Fruit fly (Drosophila melanogaster) whole organism, embryonic: ENCODE data around the gene GstO2.

Experiments used
- CG1024 ChIP-seq: fragments of 200-800 bp; sonication (Bioruptor generic); IDR thresholded peaks from 2 replicates; pipeline ENCODE4 v1.3.6; 2022; ENCODE audit warnings: missing biosample characterization, missing genetic modification characterization
- CG11560 ChIP-seq: fragments of 200-800 bp; sonication (Bioruptor generic); IDR thresholded peaks from 3 replicates; pipeline ENCODE4 v1.3.6; 2022; ENCODE audit warnings: missing biosample characterization, missing genetic modification characterization
- CG1529 ChIP-seq: fragments of 200-800 bp; sonication (Bioruptor generic); optimal IDR thresholded peaks from 3 replicates; lab custom pipeline; 2018; ENCODE audit warnings: missing biosample characterization, missing genetic modification characterization
- CG15601 ChIP-seq: fragments of 200-800 bp; sonication (Bioruptor generic); optimal IDR thresholded peaks from 3 replicates; lab custom pipeline; 2019; ENCODE audit warnings: missing biosample characterization, mild to moderate bottlenecking, missing genetic modification characterization, moderate library complexity
- CG16813 ChIP-seq: fragments of 200-800 bp; sonication (Bioruptor generic); IDR thresholded peaks from 3 replicates; pipeline ENCODE4 v1.3.6; 2022; ENCODE audit warnings: missing biosample characterization, missing genetic modification characterization; ENCODE audit not compliant: partially characterized antibody
- CG17361 ChIP-seq: fragments of 200-800 bp; sonication (Bioruptor generic); IDR thresholded peaks from 3 replicates; pipeline ENCODE4 v1.3.6; 2022; ENCODE audit warnings: missing biosample characterization, missing genetic modification characterization
- CG1792 ChIP-seq: fragments of 200-800 bp; sonication (Bioruptor generic); optimal IDR thresholded peaks from 2 replicates; lab custom pipeline; 2016; ENCODE audit warnings: missing biosample characterization, missing genetic modification characterization
- CG18262 ChIP-seq: fragments of 200-800 bp; optimal IDR thresholded peaks from 3 replicates; lab custom pipeline; 2019; ENCODE audit warnings: missing biosample characterization, mild to moderate bottlenecking, missing genetic modification characterization, moderate library complexity
- CG33557 ChIP-seq: fragments of 200-800 bp; sonication (Bioruptor generic); optimal IDR thresholded peaks from 2 replicates; lab custom pipeline; 2019; ENCODE audit warnings: missing biosample characterization, mild to moderate bottlenecking, missing genetic modification characterization, moderate library complexity
- CG3407 ChIP-seq: fragments of 200-800 bp; sonication (Bioruptor generic); optimal IDR thresholded peaks from 2 replicates; lab custom pipeline; 2018; ENCODE audit warnings: missing biosample characterization, mild to moderate bottlenecking, missing genetic modification characterization
- CG5245 ChIP-seq: fragments of 200-800 bp; sonication (Bioruptor generic); optimal IDR thresholded peaks from 3 replicates; lab custom pipeline; 2016; ENCODE audit warnings: missing biosample characterization, missing genetic modification characterization
- CG6765 ChIP-seq: fragments of 200-800 bp; sonication (Bioruptor generic); optimal IDR thresholded peaks from 3 replicates; lab custom pipeline; 2017; ENCODE audit warnings: missing biosample characterization, mild to moderate bottlenecking, missing genetic modification characterization
- CG6854 ChIP-seq: fragments of 200-800 bp; sonication (Bioruptor generic); optimal IDR thresholded peaks from 3 replicates; lab custom pipeline; 2017; ENCODE audit warnings: missing biosample characterization, mild to moderate bottlenecking, missing genetic modification characterization
- CG7745 ChIP-seq: fragments of 200-800 bp; sonication (Bioruptor generic); optimal IDR thresholded peaks from 2 replicates; lab custom pipeline; 2018; ENCODE audit warnings: missing biosample characterization, mild to moderate bottlenecking, missing genetic modification characterization, moderate library complexity
- CG7928 ChIP-seq: fragments of 200-800 bp; sonication (Bioruptor generic); optimal IDR thresholded peaks from 2 replicates; lab custom pipeline; 2017; ENCODE audit warnings: missing biosample characterization, mild to moderate bottlenecking, missing genetic modification characterization
- CG8924 ChIP-seq: fragments of 200-800 bp; optimal IDR thresholded peaks from 3 replicates; lab custom pipeline; 2019; ENCODE audit warnings: missing biosample characterization, mild to moderate bottlenecking, missing genetic modification characterization, moderate library complexity
- CG9876 ChIP-seq: fragments of 200-800 bp; sonication (Bioruptor generic); optimal IDR thresholded peaks from 2 replicates; lab custom pipeline; 2016; ENCODE audit warnings: missing biosample characterization, missing genetic modification characterization
- Dip3 ChIP-seq: fragments of 200-800 bp; sonication (Bioruptor generic); optimal IDR thresholded peaks from 3 replicates; lab custom pipeline; 2016; ENCODE audit warnings: missing biosample characterization, missing genetic modification characterization
- Doc2 ChIP-seq: fragments of 200-800 bp; sonication (Bioruptor generic); IDR thresholded peaks from 2 replicates; pipeline ENCODE4 v1.3.6; 2022; ENCODE audit warnings: missing biosample characterization, missing genetic modification characterization
- E2f1 ChIP-seq: fragments of 200-800 bp; sonication (Bioruptor generic); IDR thresholded peaks from 2 replicates; pipeline ENCODE4 v1.3.6; 2022; ENCODE audit warnings: missing biosample characterization, missing genetic modification characterization
- ERR ChIP-seq: fragments of 200-800 bp; sonication (Bioruptor generic); optimal IDR thresholded peaks from 2 replicates; lab custom pipeline; 2016; ENCODE audit warnings: missing biosample characterization, missing genetic modification characterization
- Hr78 ChIP-seq, 2 experiments: fragments of 200-800 bp in 1 of 2; fragments of >200 bp in 1 of 2; sonication (Bioruptor generic) in 1 of 2; optimal IDR thresholded peaks; 2 replicates each; lab custom pipeline; 2017 to 2019; ENCODE audit warnings: missing biosample characterization in 2 of 2, missing genetic modification characterization in 2 of 2, mild to moderate bottlenecking in 1 of 2, moderate library complexity in 1 of 2
- Hsf ChIP-seq: fragments of 200-800 bp; sonication (Bioruptor generic); optimal IDR thresholded peaks from 3 replicates; lab custom pipeline; 2016; ENCODE audit warnings: missing biosample characterization, missing genetic modification characterization
- Meics ChIP-seq: fragments of 200-800 bp; sonication (Bioruptor generic); optimal IDR thresholded peaks from 2 replicates; lab custom pipeline; 2017; ENCODE audit warnings: missing biosample characterization, mild to moderate bottlenecking, missing genetic modification characterization
- Myb ChIP-seq: fragments of 200-800 bp; sonication (Bioruptor generic); optimal IDR thresholded peaks from 2 replicates; lab custom pipeline; 2016; ENCODE audit warnings: missing biosample characterization, missing genetic modification characterization
- NC2α ChIP-seq: fragments of 200-800 bp; sonication (Bioruptor generic); optimal IDR thresholded peaks from 2 replicates; lab custom pipeline; 2016; ENCODE audit warnings: missing biosample characterization, missing genetic modification characterization
- Nf-YA ChIP-seq: fragments of 200-800 bp; sonication (Bioruptor generic); IDR thresholded peaks from 2 replicates; pipeline ENCODE4 v1.3.6; 2022; ENCODE audit warnings: missing biosample characterization, missing genetic modification characterization
- Nf-YC ChIP-seq: fragments of 200-800 bp; optimal IDR thresholded peaks from 3 replicates; lab custom pipeline; 2019; ENCODE audit warnings: missing biosample characterization, mild to moderate bottlenecking, missing genetic modification characterization, moderate library complexity
- Opbp ChIP-seq: fragments of 200-800 bp; sonication (Bioruptor generic); IDR thresholded peaks from 3 replicates; pipeline ENCODE4 v1.3.6; 2022; ENCODE audit warnings: missing biosample characterization, missing genetic modification characterization; ENCODE audit not compliant: partially characterized antibody
- Sox102F ChIP-seq: fragments of 200-800 bp; sonication (Bioruptor generic); optimal IDR thresholded peaks from 2 replicates; lab custom pipeline; 2018; ENCODE audit warnings: missing biosample characterization, mild to moderate bottlenecking, missing genetic modification characterization, moderate library complexity
- Stat92E ChIP-seq, 3 experiments: fragments of >200 bp in 2 of 3; fragments of 200-800 bp in 1 of 3; sonication (Bioruptor generic) in 1 of 3; optimal IDR thresholded peaks; 2 replicates each; lab custom pipeline; 2017 to 2019; ENCODE audit warnings: missing biosample characterization in 3 of 3, missing genetic modification characterization in 3 of 3, mild to moderate bottlenecking in 1 of 3, moderate library complexity in 1 of 3
- Xrp1 ChIP-seq: fragments of 200-800 bp; sonication (Bioruptor generic); IDR thresholded peaks from 2 replicates; pipeline ENCODE4 v1.3.6; 2022; ENCODE audit warnings: missing biosample characterization, missing genetic modification characterization
- ap ChIP-seq: fragments of 200-800 bp; sonication (Bioruptor generic); IDR thresholded peaks from 2 replicates; pipeline ENCODE4 v1.3.6; 2022; ENCODE audit warnings: missing biosample characterization, missing genetic modification characterization
- ase ChIP-seq: fragments of 200-800 bp; sonication (Bioruptor generic); IDR thresholded peaks from 3 replicates; pipeline ENCODE4 v1.3.6; 2022; ENCODE audit warnings: missing biosample characterization, missing genetic modification characterization
- ash1 ChIP-seq: fragments of 200-800 bp; sonication (Bioruptor generic); optimal IDR thresholded peaks from 2 replicates; lab custom pipeline; 2018; ENCODE audit warnings: missing biosample characterization, mild to moderate bottlenecking, missing genetic modification characterization
- dan ChIP-seq: fragments of 200-800 bp; sonication (Bioruptor generic); IDR thresholded peaks from 2 replicates; pipeline ENCODE4 v1.3.6; 2022; ENCODE audit warnings: missing biosample characterization, missing genetic modification characterization
- fd3F ChIP-seq: fragments of 200-800 bp; sonication (Bioruptor generic); optimal IDR thresholded peaks from 2 replicates; lab custom pipeline; 2018; ENCODE audit warnings: missing biosample characterization, mild to moderate bottlenecking, missing genetic modification characterization, moderate library complexity
- fu2 ChIP-seq: fragments of 200-800 bp; sonication (Bioruptor generic); optimal IDR thresholded peaks from 2 replicates; lab custom pipeline; 2016; ENCODE audit warnings: missing biosample characterization, missing genetic modification characterization
- grn ChIP-seq: fragments of 200-800 bp; sonication (Bioruptor generic); optimal IDR thresholded peaks from 3 replicates; lab custom pipeline; 2017; ENCODE audit warnings: missing biosample characterization, missing genetic modification characterization
- jumu ChIP-seq: fragments of 200-800 bp; sonication (Bioruptor generic); optimal IDR thresholded peaks from 3 replicates; lab custom pipeline; 2016; ENCODE audit warnings: missing biosample characterization, missing genetic modification characterization
- pho ChIP-seq: fragments of 200-800 bp; sonication (Bioruptor generic); optimal IDR thresholded peaks from 2 replicates; lab custom pipeline; 2016; ENCODE audit warnings: missing biosample characterization, missing genetic modification characterization
- seq ChIP-seq: fragments of 200-800 bp; sonication (Bioruptor generic); IDR thresholded peaks from 2 replicates; pipeline ENCODE4 v1.3.6; 2022; ENCODE audit warnings: missing biosample characterization, missing genetic modification characterization
- sim ChIP-seq: fragments of 200-800 bp; sonication (Bioruptor generic); IDR thresholded peaks from 2 replicates; pipeline ENCODE4 v1.3.6; 2022; ENCODE audit warnings: missing biosample characterization, missing genetic modification characterization
- slou ChIP-seq: fragments of 200-800 bp; sonication (Bioruptor generic); optimal IDR thresholded peaks from 3 replicates; lab custom pipeline; 2016; ENCODE audit warnings: missing biosample characterization, missing genetic modification characterization
- so ChIP-seq: fragments of 200-800 bp; sonication (Bioruptor generic); IDR thresholded peaks from 3 replicates; pipeline ENCODE4 v1.3.6; 2022; ENCODE audit warnings: missing biosample characterization, missing genetic modification characterization
- ssp ChIP-seq: fragments of 200-800 bp; sonication (Bioruptor generic); IDR thresholded peaks from 2 replicates; pipeline ENCODE4 v1.3.6; 2022; ENCODE audit warnings: missing biosample characterization, missing genetic modification characterization
- sug ChIP-seq: fragments of 200-800 bp; optimal IDR thresholded peaks from 2 replicates; lab custom pipeline; 2019; ENCODE audit warnings: missing biosample characterization, mild to moderate bottlenecking, missing genetic modification characterization, moderate library complexity
- tin ChIP-seq: fragments of 200-800 bp; sonication (Bioruptor generic); optimal IDR thresholded peaks from 3 replicates; lab custom pipeline; 2016; ENCODE audit warnings: missing biosample characterization, missing genetic modification characterization
- ttk ChIP-seq: fragments of 200-800 bp; sonication (Bioruptor generic); IDR thresholded peaks from 2 replicates; pipeline ENCODE4 v2.1.2; 2022; ENCODE audit warnings: missing biosample characterization, missing genetic modification characterization
- zfh1 ChIP-seq: fragments of 200-800 bp; sonication (Bioruptor generic); IDR thresholded peaks from 3 replicates; pipeline ENCODE4 v1.3.6; 2022; ENCODE audit warnings: missing biosample characterization, missing genetic modification characterization

The GstO2 gene

DNA sequence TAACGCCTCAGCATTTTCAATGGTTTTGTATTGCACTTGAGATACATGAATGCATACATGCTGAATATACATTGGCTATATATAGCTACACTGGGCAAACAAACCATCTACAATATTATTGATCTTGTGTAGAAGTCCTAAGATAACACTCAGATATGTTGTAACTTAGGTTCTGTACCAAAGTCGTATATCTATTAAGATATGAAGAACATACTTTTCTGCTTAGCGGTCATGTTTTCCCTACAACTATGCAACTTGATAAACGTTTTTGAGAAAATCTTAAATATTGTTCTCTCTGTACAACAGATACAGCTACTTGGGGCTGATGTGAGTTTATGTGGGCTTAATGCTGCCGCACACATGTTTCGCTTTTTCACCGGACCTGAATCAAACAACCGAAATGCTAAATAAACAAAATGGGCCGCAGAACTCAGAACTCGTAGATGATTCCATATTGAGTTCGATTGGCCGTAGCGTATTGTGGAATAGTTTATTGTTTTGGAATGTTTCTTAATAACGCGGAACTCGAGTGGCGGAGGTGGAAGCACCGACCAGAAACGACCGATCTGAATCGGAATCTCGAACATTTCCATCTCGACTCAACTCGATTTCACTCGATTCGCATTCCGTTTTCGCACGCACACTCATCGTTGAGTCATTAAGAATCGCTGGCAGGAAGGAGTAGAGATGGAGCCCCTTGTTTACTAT, 26.0 kb upstream of the GstO2 start (continued):
- TF ChIP-seq CG33557 (GFP tag; lab: Kevin White, UChicago) (peak; percentile 64), Sox102F (peak; percentile 68), slou (GFP tag; lab: Kevin White, UChicago) (no peak), Meics (peak; percentile 22), E2f1 (peak; percentile 26; the same call in 1 of the 2 replicates), Opbp (GFP tag; lab: Robert Waterston, UW) (no peak), CG6765 (no peak), CG7928 (GFP tag; lab: Kevin White, UChicago) (no peak), Stat92E (GFP tag; optimal IDR thresholded peaks at IDR 0.05; lab: Kevin White, UChicago) (no peak), fu2 (GFP tag; lab: Kevin White, UChicago) (no peak), CG11560 (tag; lab: Robert Waterston, UW) (no peak), CG1792 (GFP tag; lab: Kevin White, UChicago) (no peak), dan (GFP tag; lab: Robert Waterston, UW) (no peak), CG1529 (peak; percentile 60), CG7745 (tag; lab: Kevin White, UChicago) (no peak), ash1 (GFP tag; lab: Kevin White, UChicago) (no peak), Xrp1 (peak; percentile 74), ERR (no peak), Hr78 (GFP tag; optimal IDR thresholded peaks at IDR 0.05; lab: Kevin White, UChicago) (peak in 1 of 2 experiments; percentile 5), sim (GFP tag; lab: Robert Waterston, UW) (peak; percentile 37; the same call in 1 of the 2 replicates), Hsf (GFP tag; lab: Kevin White, UChicago) (peak; percentile 14), CG16813 (GFP tag; lab: Robert Waterston, UW) (no peak), fd3F (GFP tag; lab: Kevin White, UChicago) (no peak), sug (tag; lab: Kevin White, UChicago) (no peak), grn (GFP tag; lab: Kevin White, UChicago) (no peak), CG18262 (tag; lab: Kevin White, UChicago) (peak; percentile 74), Dip3 (GFP tag; lab: Kevin White, UChicago) (no peak), ttk (no peak), ap (0 out of 2 replicates have a peak, but pooled peaks have one; percentile 28), NC2α (GFP tag; lab: Kevin White, UChicago) (no peak), CG6854 (no peak), CG8924 (tag; lab: Kevin White, UChicago) (peak; percentile 75), ase (GFP tag; lab: Robert Waterston, UW) (0 out of 3 replicates have a peak, but pooled peaks have one; percentile 43), Myb (no peak), tin (GFP tag; lab: Kevin White, UChicago) (peak; percentile 60), CG15601 (peak; percentile 71), pho (no peak), CG1024 (GFP tag; lab: Robert Waterston, UW) (no peak), Doc2 (GFP tag; lab: Robert Waterston, UW) (no peak), jumu (GFP tag; lab: Kevin White, UChicago) (peak; percentile 9), ssp (GFP tag; lab: Robert Waterston, UW) (no peak), CG5245 (peak; percentile 14), Nf-YA (GFP tag; lab: Robert Waterston, UW) (no peak), zfh1 (GFP tag; lab: Robert Waterston, UW) (peak; percentile 54; the same call in 1 of the 3 replicates), seq (GFP tag; lab: Robert Waterston, UW) (peak; percentile 57), CG3407 (peak; percentile 53), CG17361 (GFP tag; lab: Robert Waterston, UW) (peak; percentile 69; the same call in 2 of the 3 replicates), CG9876 (no peak), so (GFP tag; lab: Robert Waterston, UW) (no peak), Nf-YC (tag; lab: Kevin White, UChicago) (peak; percentile 18)
